Worm (Caenorhabditis elegans) whole organism, L3 larva: Measurements from ENCODE around the gene B0244.16.

Experiments
- R02D3.7 ChIP-seq: fragments of 150-350 bp; optimal IDR thresholded peaks from 2 replicates; lab custom pipeline; 2014; ENCODE audit warnings: missing biosample characterization, missing genetic modification characterization
- ZK546.5 ChIP-seq: sonication (generic microtip); optimal IDR thresholded peaks from 2 replicates; lab custom pipeline; 2017; ENCODE audit warnings: missing biosample characterization, missing genetic modification characterization
- aly-2 ChIP-seq: fragments of 150-350 bp; optimal IDR thresholded peaks from 2 replicates; lab custom pipeline; 2014; ENCODE audit warnings: missing biosample characterization, missing genetic modification characterization
- ama-1 ChIP-seq: fragments of 150-350 bp; optimal IDR thresholded peaks from 2 replicates; lab custom pipeline; 2018
- ceh-16 ChIP-seq: sonication (generic microtip); optimal IDR thresholded peaks from 2 replicates; lab custom pipeline; 2017; ENCODE audit warnings: missing biosample characterization, missing genetic modification characterization
- ceh-28 ChIP-seq: fragments of 150-350 bp; optimal IDR thresholded peaks from 2 replicates; lab custom pipeline; 2014; ENCODE audit warnings: missing biosample characterization, missing genetic modification reagents, missing genetic modification characterization
- ceh-82 ChIP-seq: fragments of 150-350 bp; optimal IDR thresholded peaks from 2 replicates; lab custom pipeline; 2014; ENCODE audit warnings: missing biosample characterization, missing genetic modification characterization
- ceh-9 ChIP-seq: sonication (generic microtip); optimal IDR thresholded peaks from 2 replicates; lab custom pipeline; 2018; ENCODE audit warnings: missing biosample characterization, missing genetic modification characterization
- daf-12 ChIP-seq: fragments of 150-350 bp; optimal IDR thresholded peaks from 2 replicates; lab custom pipeline; 2014; ENCODE audit warnings: missing biosample characterization, missing genetic modification reagents, missing genetic modification characterization
- egl-27 ChIP-seq: sonication (generic microtip); optimal IDR thresholded peaks from 4 replicates; lab custom pipeline; 2017; ENCODE audit warnings: missing biosample characterization, missing genetic modification reagents, missing genetic modification characterization
- elt-2 ChIP-seq: sonication (generic microtip); optimal IDR thresholded peaks from 2 replicates; lab custom pipeline; 2016; ENCODE audit warnings: missing genetic modification reagents, mild to moderate bottlenecking, missing genetic modification characterization, missing compliant biosample characterization
- elt-3 ChIP-seq, 3 experiments: fragments of 150-350 bp in 1 of 3; sonication (generic microtip) in 2 of 3; optimal IDR thresholded peaks; 2 replicates in 2 of 3; 4 replicates in 1 of 3; lab custom pipeline; 2014 to 2017; ENCODE audit warnings: missing biosample characterization in 3 of 3, missing genetic modification characterization in 3 of 3
- eor-1 ChIP-seq, 2 experiments: fragments of 150-350 bp; optimal IDR thresholded peaks; 2 replicates each; lab custom pipeline; 2014 to 2018; ENCODE audit warnings: missing biosample characterization in 2 of 2, missing genetic modification characterization in 2 of 2
- fkh-10 ChIP-seq: sonication (generic microtip); optimal IDR thresholded peaks from 2 replicates; lab custom pipeline; 2017; ENCODE audit warnings: missing biosample characterization, missing genetic modification reagents, missing genetic modification characterization
- fos-1 ChIP-seq: fragments of 150-350 bp; optimal IDR thresholded peaks from 2 replicates; lab custom pipeline; 2014; ENCODE audit warnings: missing biosample characterization, missing genetic modification characterization
- hmg-11 ChIP-seq: sonication (generic microtip); optimal IDR thresholded peaks from 2 replicates; lab custom pipeline; 2016; ENCODE audit warnings: missing genetic modification characterization, missing compliant biosample characterization
- jun-1 ChIP-seq: fragments of 150-350 bp; optimal IDR thresholded peaks from 2 replicates; lab custom pipeline; 2014; ENCODE audit warnings: missing biosample characterization, missing genetic modification reagents, missing genetic modification characterization
- lin-39 ChIP-seq: fragments of 150-350 bp; optimal IDR thresholded peaks from 2 replicates; lab custom pipeline; 2018; ENCODE audit warnings: missing biosample characterization, missing genetic modification reagents, missing genetic modification characterization
- lsy-12 ChIP-seq: sonication (generic microtip); optimal IDR thresholded peaks from 2 replicates; lab custom pipeline; 2016; ENCODE audit warnings: mild to moderate bottlenecking, missing genetic modification characterization, missing compliant biosample characterization
- mdl-1 ChIP-seq: fragments of 150-350 bp; optimal IDR thresholded peaks from 2 replicates; lab custom pipeline; 2014; ENCODE audit warnings: missing biosample characterization, missing genetic modification characterization
- mml-1 ChIP-seq: fragments of 150-350 bp; sonication (generic microtip); optimal IDR thresholded peaks from 3 replicates; lab custom pipeline; 2014; ENCODE audit warnings: missing biosample characterization, missing genetic modification characterization
- nhr-11 ChIP-seq: fragments of 150-350 bp; optimal IDR thresholded peaks from 2 replicates; lab custom pipeline; 2014; ENCODE audit warnings: missing biosample characterization, missing genetic modification characterization
- nhr-12 ChIP-seq: fragments of 150-350 bp; optimal IDR thresholded peaks from 2 replicates; lab custom pipeline; 2014; ENCODE audit warnings: missing biosample characterization, missing genetic modification characterization
- nhr-23 ChIP-seq: fragments of 150-350 bp; optimal IDR thresholded peaks from 2 replicates; lab custom pipeline; 2014; ENCODE audit warnings: missing biosample characterization, missing genetic modification reagents, missing genetic modification characterization
- nhr-237 ChIP-seq: fragments of 150-350 bp; optimal IDR thresholded peaks from 2 replicates; lab custom pipeline; 2014; ENCODE audit warnings: missing biosample characterization, missing genetic modification characterization
- nhr-25 ChIP-seq: sonication (generic microtip); optimal IDR thresholded peaks from 2 replicates; lab custom pipeline; 2017; ENCODE audit warnings: missing biosample characterization, missing genetic modification characterization
- nhr-28 ChIP-seq: fragments of 150-350 bp; optimal IDR thresholded peaks from 2 replicates; lab custom pipeline; 2014; ENCODE audit warnings: missing biosample characterization, missing genetic modification characterization
- nhr-67 ChIP-seq: fragments of 150-350 bp; optimal IDR thresholded peaks from 2 replicates; lab custom pipeline; 2014; ENCODE audit warnings: missing biosample characterization, missing genetic modification characterization
- nhr-76 ChIP-seq: fragments of 150-350 bp; sonication (generic microtip); optimal IDR thresholded peaks from 5 replicates; lab custom pipeline; 2014; ENCODE audit warnings: missing biosample characterization, missing genetic modification characterization
- nhr-77 ChIP-seq: fragments of 150-350 bp; optimal IDR thresholded peaks from 2 replicates; lab custom pipeline; 2014; ENCODE audit warnings: missing biosample characterization, missing genetic modification characterization
- pha-4 ChIP-seq: fragments of 150-350 bp; optimal IDR thresholded peaks from 2 replicates; lab custom pipeline; 2014; ENCODE audit warnings: missing biosample characterization, missing genetic modification reagents, missing genetic modification characterization
- pqm-1 ChIP-seq: fragments of 150-350 bp; optimal IDR thresholded peaks from 2 replicates; lab custom pipeline; 2017; ENCODE audit warnings: missing biosample characterization, missing genetic modification characterization, inconsistent platforms
- sea-2 ChIP-seq: fragments of 150-350 bp; sonication (generic microtip); optimal IDR thresholded peaks from 4 replicates; lab custom pipeline; 2014; ENCODE audit warnings: missing biosample characterization, missing genetic modification reagents, missing genetic modification characterization
- unc-39 ChIP-seq: sonication (generic microtip); optimal IDR thresholded peaks from 4 replicates; lab custom pipeline; 2017; ENCODE audit warnings: missing biosample characterization, missing genetic modification characterization
- unc-62 ChIP-seq: fragments of 150-350 bp; sonication (generic microtip); optimal IDR thresholded peaks from 4 replicates; lab custom pipeline; 2014; ENCODE audit warnings: missing biosample characterization, missing genetic modification reagents, missing genetic modification characterization
- zag-1 ChIP-seq: fragments of 150-350 bp; optimal IDR thresholded peaks from 2 replicates; lab custom pipeline; 2014; ENCODE audit warnings: missing biosample characterization, missing genetic modification characterization
- ztf-11 ChIP-seq: fragments of 150-350 bp; optimal IDR thresholded peaks from 2 replicates; lab custom pipeline; 2014; ENCODE audit warnings: missing biosample characterization, missing genetic modification characterization
- ztf-4 ChIP-seq: fragments of 150-350 bp; optimal IDR thresholded peaks from 2 replicates; lab custom pipeline; 2014; ENCODE audit warnings: missing biosample characterization, missing genetic modification characterization

Gene B0244.16

DNA sequence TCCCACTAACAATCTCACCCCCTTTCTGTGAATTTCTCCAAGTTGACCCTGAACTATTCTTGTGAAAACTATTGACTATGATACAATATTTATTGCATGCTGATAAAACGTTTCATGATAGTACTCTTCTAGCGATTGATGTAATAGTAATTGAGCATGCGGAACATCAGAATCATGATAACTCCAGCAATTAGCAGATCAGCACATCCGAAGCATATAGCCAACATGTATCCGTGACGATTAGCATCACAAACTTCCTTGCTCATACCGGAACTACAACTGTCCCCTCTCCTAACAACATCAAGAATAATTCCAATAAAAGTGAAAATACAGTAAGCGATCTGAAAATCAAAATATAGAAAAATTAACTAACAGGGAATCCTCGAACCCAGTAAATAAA is 10.7 kb upstream of the B0244.16 start:
- TF ChIP-seq pha-4 (tag; lab: Kevin White, UChicago) (no peak), daf-12 (tag; lab: Kevin White, UChicago) (no peak), sea-2 (GFP tag; lab: Kevin White, UChicago) (no peak), egl-27 (tag; lab: Kevin White, UChicago) (no peak)

DNA sequence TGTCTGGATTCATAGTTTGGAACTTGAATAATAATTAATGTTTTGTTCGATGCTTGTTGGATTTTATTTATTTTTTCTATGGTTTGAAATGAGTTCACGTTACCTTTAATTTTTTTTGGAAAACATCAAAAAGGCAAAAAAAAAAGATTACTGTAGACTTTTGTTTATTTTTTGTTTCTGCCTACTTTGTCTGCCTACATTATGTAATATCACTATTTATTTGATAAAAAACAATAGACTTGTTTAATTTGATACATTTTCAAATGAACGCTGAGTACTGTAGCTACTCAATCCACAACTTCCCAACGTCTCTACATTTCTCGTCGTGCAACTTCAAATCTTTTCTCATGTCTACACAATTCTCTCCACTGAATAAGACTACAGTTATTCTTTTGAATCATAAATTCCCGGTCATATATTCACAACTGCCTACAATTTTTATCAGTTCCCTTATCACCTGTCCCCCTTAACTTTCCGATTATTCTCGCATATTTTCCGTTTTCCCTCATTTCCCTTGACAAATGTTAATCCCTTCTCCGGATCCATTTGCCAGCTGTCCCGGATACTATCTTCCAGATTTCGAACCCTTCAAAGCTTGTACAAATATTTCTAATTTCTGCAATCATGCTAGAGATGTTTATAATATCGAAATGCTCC is 9.7 kb upstream of the B0244.16 start, which contains the start of the genes B0244.9 and B0244.7:
Gene B0244.9 (minus strand): TSS at position 51 of the 657 bp plus-strand sequence.
Gene B0244.7 (plus strand): TSS at position 522 of the 657 bp plus-strand sequence.
- TF ChIP-seq elt-2 (tag; lab: Kevin White, UChicago): peak; percentile 55
- no peak for TF ChIP-seq lsy-12 (tag; lab: Kevin White, UChicago)
- no peak for TF ChIP-seq hmg-11 (tag; lab: Kevin White, UChicago)
- TF ChIP-seq zag-1 (tag; lab: Kevin White, UChicago): no peak

- TF ChIP-seq nhr-25 (tag; lab: Kevin White, UChicago): no peak
- TF ChIP-seq unc-39 (tag; lab: Kevin White, UChicago): no peak
- no peak for TF ChIP-seq ceh-82 (tag; lab: Kevin White, UChicago)
- peak; percentile 26 for TF ChIP-seq elt-2 (tag; lab: Kevin White, UChicago)
- TF ChIP-seq, all 47 proteins: peak for 1
Observed at ce11 chrIII:5732925-5733324, 7.8 kb upstream of the B0244.16 start, which contains the start of gene B0244.17. TSS of gene B0244.17 (plus strand) at chrIII:5733225.

- TF ChIP-seq ama-1 (lab: Kevin White, UChicago) (no peak), nhr-28 (tag; lab: Kevin White, UChicago) (no peak), ceh-9 (tag; lab: Kevin White, UChicago) (no peak), lin-39 (tag; lab: Kevin White, UChicago) (no peak), aly-2 (no peak), lsy-12 (tag; lab: Kevin White, UChicago) (no peak), mdl-1 (tag; lab: Kevin White, UChicago) (no peak), nhr-77 (no peak), ceh-82 (tag; lab: Kevin White, UChicago) (no peak), zag-1 (tag; lab: Kevin White, UChicago) (no peak), elt-3 (tag; optimal IDR thresholded peaks at IDR 0.05; lab: Kevin White, UChicago) (no peak), eor-1 (tag; optimal IDR thresholded peaks at IDR 0.05; lab: Kevin White, UChicago) (no peak), elt-2 (tag; lab: Kevin White, UChicago) (no peak)
Observed at ce11 chrIII:5734328-5734727, 6.4 kb upstream of the B0244.16 start.

DNA sequence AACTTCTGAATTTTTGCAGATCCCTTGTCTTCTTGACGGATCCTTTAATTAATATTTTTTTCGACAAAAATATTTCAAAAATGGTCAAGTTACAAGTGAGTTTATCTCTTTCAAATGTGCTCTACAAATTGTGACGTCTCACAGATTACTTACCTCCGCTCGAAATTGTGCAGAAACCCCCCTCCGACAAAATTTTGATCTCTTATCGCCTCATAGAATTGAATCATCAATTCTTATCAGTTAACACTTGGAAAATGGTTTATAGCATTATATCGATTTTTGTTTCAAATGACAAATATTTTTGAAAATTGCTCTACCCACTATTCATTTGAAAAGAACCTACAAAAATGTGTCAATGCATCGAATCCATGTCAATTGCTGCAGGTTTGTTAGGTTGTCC is 5.9 kb upstream of the B0244.16 start, which contains the start of gene B0244.10:
Gene B0244.10 (plus strand): TSS at position 254 of the 400 bp plus-strand sequence.
- TF ChIP-seq mdl-1 (tag; lab: Kevin White, UChicago) (no peak), nhr-11 (no peak), nhr-237 (tag; lab: Kevin White, UChicago) (no peak), hmg-11 (tag; lab: Kevin White, UChicago) (no peak), ztf-11 (no peak), nhr-28 (tag; lab: Kevin White, UChicago) (no peak), zag-1 (tag; lab: Kevin White, UChicago) (no peak), lin-39 (tag; lab: Kevin White, UChicago) (no peak), mml-1 (tag; lab: Kevin White, UChicago) (no peak), pqm-1 (peak; percentile 79), fkh-10 (no peak), nhr-77 (no peak), ztf-4 (tag; lab: Kevin White, UChicago) (no peak), fos-1 (no peak), aly-2 (no peak), jun-1 (peak; percentile 4), unc-62 (no peak), unc-39 (tag; lab: Kevin White, UChicago) (no peak), nhr-67 (tag; lab: Kevin White, UChicago) (no peak), ceh-16 (tag; lab: Kevin White, UChicago) (no peak), elt-2 (tag; lab: Kevin White, UChicago) (peak; percentile 85), ceh-28 (tag; lab: Kevin White, UChicago) (peak; percentile 1), ZK546.5 (tag; lab: Kevin White, UChicago) (no peak), nhr-25 (tag; lab: Kevin White, UChicago) (no peak), egl-27 (tag; lab: Kevin White, UChicago) (no peak), nhr-23 (tag; lab: Kevin White, UChicago) (no peak), R02D3.7 (tag; lab: Kevin White, UChicago) (no peak), nhr-76 (tag; lab: Kevin White, UChicago) (no peak), nhr-12 (no peak)
- TF ChIP-seq, all 47 proteins: peak for 4
